Worm (Caenorhabditis elegans) whole organism, midembryonic: ENCODE data around the gene T06E8.2.
"Not testable (repeated sequence)": the region's sequence is repeated elsewhere in the genome, so short reads cannot be mapped to it uniquely, and the experiment has no call there.

ENCODE experiments used
- T22C8.4 ChIP-seq: fragments of 200-800 bp; sonication (Bioruptor generic); IDR thresholded peaks from 2 replicates; pipeline ENCODE4 v1.3.6; 2022; ENCODE audit warnings: missing genetic modification characterization, missing compliant biosample characterization
- cog-1 ChIP-seq: sonication (generic microtip); optimal IDR thresholded peaks from 2 replicates; lab custom pipeline; 2016; ENCODE audit warnings: missing genetic modification characterization, missing compliant biosample characterization
- flt-1 ChIP-seq: fragments of 200-800 bp; sonication (Bioruptor generic); IDR thresholded peaks from 2 replicates; pipeline ENCODE4 v1.3.6; 2022; ENCODE audit warnings: missing genetic modification characterization, missing compliant biosample characterization
- klf-2 ChIP-seq: fragments of 200-800 bp; sonication (Bioruptor generic); conservative IDR thresholded peaks from 2 replicates; pipeline ENCODE4 v1.3.6; 2022; ENCODE audit warnings: missing genetic modification reagents, missing genetic modification characterization, missing compliant biosample characterization
- med-1 ChIP-seq: sonication (generic microtip); optimal IDR thresholded peaks from 2 replicates; lab custom pipeline; 2017; ENCODE audit warnings: missing genetic modification characterization, mild to moderate bottlenecking, missing compliant biosample characterization, antibody characterized with exemption, missing genetic modification reagents; ENCODE audit not compliant: insufficient read depth
- ref-1 ChIP-seq: fragments of 200-800 bp; sonication (Bioruptor generic); conservative IDR thresholded peaks from 2 replicates; pipeline ENCODE4 v1.3.6; 2022; ENCODE audit warnings: missing genetic modification reagents, missing genetic modification characterization, missing compliant biosample characterization
- tab-1 ChIP-seq: fragments of 200-800 bp; sonication (Bioruptor generic); IDR thresholded peaks from 2 replicates; pipeline ENCODE4 v1.3.6; 2022; ENCODE audit warnings: missing genetic modification characterization, missing compliant biosample characterization
- ztf-23 ChIP-seq: fragments of 200-800 bp; sonication (Bioruptor generic); IDR thresholded peaks from 2 replicates; pipeline ENCODE4 v1.3.6; 2022; ENCODE audit warnings: missing genetic modification reagents, missing genetic modification characterization, missing compliant biosample characterization
- ztf-29 ChIP-seq: fragments of 200-800 bp; sonication (Bioruptor generic); IDR thresholded peaks from 2 replicates; pipeline ENCODE4 v1.3.6; 2022; ENCODE audit warnings: missing genetic modification reagents, missing genetic modification characterization, missing compliant biosample characterization

Gene T06E8.2

DNA sequence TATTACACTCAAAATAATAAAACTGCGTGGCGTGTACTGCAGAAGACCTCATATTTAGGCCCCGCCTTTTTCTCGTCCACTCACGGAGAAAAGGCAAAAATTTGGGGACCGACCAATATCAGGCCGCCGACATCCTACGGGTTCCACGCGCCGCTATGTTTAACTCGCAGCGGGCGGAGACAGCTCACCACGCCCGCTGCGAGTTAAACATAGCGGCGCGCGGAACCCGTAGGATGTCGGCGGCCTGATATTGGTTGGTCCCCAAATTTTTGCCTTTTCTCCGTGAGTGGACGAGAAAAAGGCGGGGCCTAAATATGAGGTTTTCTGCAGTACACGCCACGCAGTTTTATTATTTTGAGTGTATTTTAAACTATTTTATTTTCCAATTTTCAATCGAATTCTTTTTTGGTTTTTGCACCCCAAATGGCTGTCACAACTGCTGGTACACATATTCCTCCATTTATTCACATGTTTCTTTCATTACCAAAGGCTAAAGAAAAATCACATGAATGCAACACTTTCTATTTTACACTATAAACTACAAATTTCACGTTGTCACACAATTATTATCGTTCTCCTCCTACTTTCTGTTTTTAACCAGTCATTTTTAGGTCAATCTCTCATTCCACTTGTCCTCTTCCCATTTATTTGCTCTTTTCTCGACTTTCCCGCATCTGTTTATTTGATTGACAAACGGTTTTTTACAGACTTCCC is 32.0 kb downstream of the T06E8.2 start, which contains the start of gene uda-1:
TSS of gene uda-1 (plus strand) at position 708 of the 714 bp plus-strand sequence.
- not testable (repeated sequence) for TF ChIP-seq klf-2, T22C8.4, ztf-23 (GFP tag; lab: Robert Waterston, UW)

DNA sequence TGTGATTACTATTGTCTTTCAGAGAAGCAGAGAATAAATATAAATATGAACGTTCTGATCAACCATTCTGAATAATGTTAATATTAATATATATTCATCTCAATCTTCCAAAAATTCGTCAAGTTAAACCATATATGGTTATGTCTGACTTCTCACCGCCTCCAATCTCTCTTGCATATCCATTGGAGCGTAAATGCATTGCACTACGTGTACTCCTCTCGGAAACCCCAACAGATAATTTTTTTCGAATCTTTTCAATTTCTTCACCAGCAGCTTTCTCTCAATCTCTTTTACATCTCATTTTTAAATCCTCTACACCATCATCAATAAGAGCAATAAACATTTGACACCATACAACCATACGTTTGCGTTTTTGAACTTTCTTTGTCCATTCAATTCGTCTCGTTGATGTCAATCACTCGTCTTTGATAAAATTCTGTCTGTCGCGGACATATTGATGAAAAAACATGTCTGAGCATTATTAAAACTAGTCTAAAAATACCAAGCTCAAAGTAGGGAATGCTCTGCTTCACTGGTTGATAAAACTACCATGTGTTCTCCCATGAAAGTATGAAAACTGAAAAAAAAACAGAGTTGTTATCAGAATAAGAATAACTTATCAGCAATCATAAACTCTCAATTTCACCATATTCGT is 32.8 kb downstream of the T06E8.2 start:
- TF ChIP-seq tab-1 (GFP tag; lab: Robert Waterston, UW) (no peak), ztf-23 (GFP tag; lab: Robert Waterston, UW) (0 out of 2 replicates have a peak, but pooled peaks have one; percentile 21)

DNA sequence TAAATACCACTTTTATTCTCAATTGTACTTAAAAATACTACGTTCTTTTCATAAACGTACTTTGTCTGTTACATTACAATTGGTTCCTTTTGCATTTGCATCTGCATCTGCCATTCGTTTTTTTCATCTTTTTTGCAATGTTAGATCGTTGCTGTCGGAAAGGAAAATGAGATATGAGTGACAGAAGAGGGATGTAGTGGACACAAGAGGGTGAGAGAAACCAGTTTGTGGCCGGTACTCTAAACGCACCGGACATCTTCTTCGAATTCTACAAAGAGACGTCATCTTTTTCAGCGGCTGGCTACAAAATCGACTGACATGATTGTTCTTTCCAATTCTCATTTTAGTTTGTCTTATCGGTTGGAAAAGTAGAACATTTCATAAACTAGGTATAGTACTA is 33.5 kb downstream of the T06E8.2 start:
- TF ChIP-seq klf-2 (GFP tag; lab: Robert Waterston, UW) (no peak), T22C8.4 (GFP tag; lab: Robert Waterston, UW) (no peak), ztf-23 (GFP tag; lab: Robert Waterston, UW) (no peak), ztf-29 (GFP tag; lab: Robert Waterston, UW) (no peak), ref-1 (no peak), flt-1 (GFP tag; lab: Robert Waterston, UW) (no peak), cog-1 (tag; lab: Kevin White, UChicago) (no peak), tab-1 (GFP tag; lab: Robert Waterston, UW) (no peak), med-1 (GFP tag; lab: Kevin White, UChicago) (no peak)

DNA sequence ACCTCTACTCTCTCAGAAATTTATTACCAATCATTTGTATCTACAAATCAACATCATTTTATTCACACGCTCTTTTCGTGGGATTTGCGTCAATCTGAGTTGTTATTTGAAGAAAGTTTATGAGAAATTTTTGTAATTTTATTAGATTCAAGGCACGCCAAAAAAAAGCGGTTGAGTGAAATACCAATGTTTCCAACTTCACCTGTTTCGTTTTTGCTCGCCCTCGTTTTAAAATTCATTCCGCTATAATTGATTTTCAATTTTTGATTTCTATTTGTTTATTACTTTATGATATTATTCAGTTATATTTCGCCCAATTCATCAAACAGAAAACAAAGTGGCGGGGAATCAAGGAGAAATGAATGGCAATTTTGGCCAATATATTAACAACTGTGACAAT is 35.5 kb downstream of the T06E8.2 start, which contains the start of gene K08H10.10:
TSS of gene K08H10.10 (plus strand) at position 301 of the 400 bp plus-strand sequence.
- TF ChIP-seq med-1 (GFP tag; lab: Kevin White, UChicago) (no peak), flt-1 (GFP tag; lab: Robert Waterston, UW) (no peak), tab-1 (GFP tag; lab: Robert Waterston, UW) (no peak), klf-2 (GFP tag; lab: Robert Waterston, UW) (no peak), ztf-29 (GFP tag; lab: Robert Waterston, UW) (no peak), ref-1 (no peak), T22C8.4 (GFP tag; lab: Robert Waterston, UW) (no peak), cog-1 (tag; lab: Kevin White, UChicago) (no peak), ztf-23 (GFP tag; lab: Robert Waterston, UW) (no peak)

DNA sequence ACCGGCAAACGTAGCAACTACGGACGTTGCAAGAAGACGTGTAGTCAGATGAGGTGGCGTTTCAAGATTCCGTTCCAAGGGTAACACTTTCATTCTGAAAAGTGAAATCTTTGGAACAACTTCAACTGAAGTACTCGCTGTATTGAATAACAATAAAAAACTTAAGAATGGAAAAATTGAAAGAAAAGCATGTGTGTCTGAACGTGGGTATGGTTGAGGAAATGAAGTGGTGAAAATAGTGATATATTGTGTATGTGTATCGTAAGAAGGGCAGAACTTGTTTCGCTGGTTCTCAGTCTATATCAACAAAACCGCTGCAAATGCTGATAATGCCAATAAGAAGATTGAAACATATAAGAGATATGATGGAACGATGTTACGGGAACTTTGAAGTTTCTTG is 40.4 kb downstream of the T06E8.2 start, which contains the start of gene K08H10.6:
TSS of gene K08H10.6 (minus strand) at position 101 of the 400 bp plus-strand sequence.
- TF ChIP-seq ref-1 (no peak), ztf-23 (GFP tag; lab: Robert Waterston, UW) (no peak), tab-1 (GFP tag; lab: Robert Waterston, UW) (no peak), ztf-29 (GFP tag; lab: Robert Waterston, UW) (no peak), klf-2 (GFP tag; lab: Robert Waterston, UW) (no peak), med-1 (GFP tag; lab: Kevin White, UChicago) (no peak), cog-1 (tag; lab: Kevin White, UChicago) (no peak), T22C8.4 (GFP tag; lab: Robert Waterston, UW) (no peak)

DNA sequence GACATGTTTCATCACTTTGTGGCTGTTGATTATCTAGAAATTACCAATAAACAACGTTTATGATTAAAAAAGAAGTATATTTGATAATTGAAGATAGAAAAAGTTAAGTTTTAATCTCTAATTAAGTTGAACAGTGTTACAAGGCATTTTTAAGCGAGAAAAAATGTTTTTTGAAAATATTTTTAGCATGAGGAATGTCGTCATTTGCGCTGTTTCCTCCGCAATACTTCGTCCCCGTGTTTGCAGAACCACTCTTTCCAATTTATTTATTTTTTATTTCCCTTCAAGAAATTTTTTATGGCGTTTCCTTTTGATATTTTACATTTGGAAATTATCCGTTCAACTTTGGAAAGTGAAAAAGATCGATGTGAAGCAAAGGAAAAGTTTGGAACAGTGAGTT is 44.6 kb downstream of the T06E8.2 start, which contains the start of the genes rde-1 and trpp-6:
TSS of gene rde-1 (minus strand) at position 33 of the 400 bp plus-strand sequence.
TSS of gene trpp-6 (plus strand) at position 286 of the 400 bp plus-strand sequence.
- TF ChIP-seq cog-1 (tag; lab: Kevin White, UChicago) (no peak), ref-1 (no peak), tab-1 (GFP tag; lab: Robert Waterston, UW) (no peak), ztf-23 (GFP tag; lab: Robert Waterston, UW) (no peak), klf-2 (GFP tag; lab: Robert Waterston, UW) (no peak), flt-1 (GFP tag; lab: Robert Waterston, UW) (no peak), ztf-29 (GFP tag; lab: Robert Waterston, UW) (no peak), med-1 (GFP tag; lab: Kevin White, UChicago) (no peak), T22C8.4 (GFP tag; lab: Robert Waterston, UW) (no peak)

DNA sequence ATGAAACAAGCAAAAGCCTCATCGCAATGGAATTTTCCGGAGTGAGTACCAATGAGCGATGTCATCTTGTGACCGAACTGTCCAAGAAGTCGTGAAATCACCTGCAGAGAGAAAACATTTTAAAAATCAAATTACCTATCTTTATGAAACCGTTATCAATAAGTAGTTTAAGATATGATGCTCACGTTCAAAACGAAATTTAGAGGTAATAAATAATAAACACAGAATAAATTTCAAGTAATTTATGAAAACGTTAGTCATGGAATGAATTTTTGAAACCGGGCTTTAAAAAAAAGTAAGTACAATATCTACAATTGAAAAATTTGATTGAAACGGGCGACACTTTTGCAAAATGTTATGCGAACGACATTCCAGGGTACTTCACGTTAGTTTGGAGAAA is 48.5 kb downstream of the T06E8.2 start, which contains the start of gene C27H6.8:
TSS of gene C27H6.8 (minus strand) at position 101 of the 400 bp plus-strand sequence.
- TF ChIP-seq cog-1 (tag; lab: Kevin White, UChicago) (no peak), ref-1 (no peak), ztf-23 (GFP tag; lab: Robert Waterston, UW) (no peak), flt-1 (GFP tag; lab: Robert Waterston, UW) (no peak), med-1 (GFP tag; lab: Kevin White, UChicago) (no peak), tab-1 (GFP tag; lab: Robert Waterston, UW) (no peak), ztf-29 (GFP tag; lab: Robert Waterston, UW) (no peak), T22C8.4 (GFP tag; lab: Robert Waterston, UW) (no peak), klf-2 (GFP tag; lab: Robert Waterston, UW) (no peak)

DNA sequence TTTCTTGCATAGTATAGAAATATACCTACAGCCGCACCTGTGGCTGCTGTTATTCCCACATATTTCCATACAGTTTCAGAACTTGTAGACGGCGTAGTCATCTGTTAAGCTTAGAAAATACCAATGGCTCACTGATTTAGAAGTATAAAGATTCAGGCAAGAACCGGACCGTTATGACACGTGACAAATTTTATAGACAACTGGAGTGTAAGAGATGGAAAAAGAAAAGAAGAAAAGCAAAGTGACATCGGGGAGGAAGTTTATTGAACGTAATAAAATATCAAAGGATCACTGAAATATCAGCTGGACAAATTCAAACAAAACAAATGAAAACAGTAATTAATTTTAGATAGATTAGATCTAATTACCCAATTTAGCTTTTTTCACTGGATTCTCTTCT is 50.0 kb downstream of the T06E8.2 start, which contains the start of gene rmd-2:
TSS of gene rmd-2 (minus strand) at position 101 of the 400 bp plus-strand sequence.
- TF ChIP-seq ref-1 = no peak
- TF ChIP-seq ztf-23 (GFP tag; lab: Robert Waterston, UW) = no peak
- no peak for TF ChIP-seq med-1 (GFP tag; lab: Kevin White, UChicago)
- no peak for TF ChIP-seq tab-1 (GFP tag; lab: Robert Waterston, UW)
- no peak for TF ChIP-seq cog-1 (tag; lab: Kevin White, UChicago)
- TF ChIP-seq ztf-29 (GFP tag; lab: Robert Waterston, UW) = no peak
- TF ChIP-seq klf-2 (GFP tag; lab: Robert Waterston, UW) = no peak
